Fruit fly (Drosophila melanogaster) whole organism, embryonic: ENCODE measurements around the gene CG3198.

Source experiments
- CG10959 ChIP-seq: fragments of 200-800 bp; sonication (Bioruptor generic); IDR thresholded peaks from 2 replicates; pipeline ENCODE4 v1.3.6; 2022; ENCODE audit warnings: missing biosample characterization, missing genetic modification characterization
- CG12299 ChIP-seq: fragments of 200-800 bp; sonication (Bioruptor generic); optimal IDR thresholded peaks from 2 replicates; lab custom pipeline; 2018; ENCODE audit warnings: missing biosample characterization, mild to moderate bottlenecking, missing genetic modification characterization
- CG14710 ChIP-seq: fragments of 200-800 bp; sonication (Bioruptor generic); optimal IDR thresholded peaks from 3 replicates; lab custom pipeline; 2019; ENCODE audit warnings: missing biosample characterization, mild to moderate bottlenecking, missing genetic modification characterization, moderate library complexity
- CG17385 ChIP-seq: fragments of 200-800 bp; sonication (Bioruptor generic); optimal IDR thresholded peaks from 3 replicates; lab custom pipeline; 2018; ENCODE audit warnings: missing biosample characterization, mild to moderate bottlenecking, missing genetic modification characterization
- CG18476 ChIP-seq: fragments of 200-800 bp; sonication (Bioruptor generic); optimal IDR thresholded peaks from 2 replicates; lab custom pipeline; 2016; ENCODE audit warnings: missing biosample characterization, mild to moderate bottlenecking, missing genetic modification characterization
- CG2202 ChIP-seq: fragments of 200-800 bp; sonication (Bioruptor generic); optimal IDR thresholded peaks from 2 replicates; lab custom pipeline; 2018; ENCODE audit warnings: missing biosample characterization, mild to moderate bottlenecking, missing genetic modification characterization
- CG6791 ChIP-seq: fragments of 200-800 bp; sonication (Bioruptor generic); IDR thresholded peaks from 3 replicates; pipeline ENCODE4 v1.3.6; 2022; ENCODE audit warnings: missing biosample characterization, missing genetic modification characterization; ENCODE audit not compliant: partially characterized antibody
- CkIIα-i1 ChIP-seq: fragments of 200-800 bp; sonication (Bioruptor generic); IDR thresholded peaks from 2 replicates; pipeline ENCODE4 v1.3.6; 2022; ENCODE audit warnings: missing biosample characterization, missing genetic modification characterization
- Dfd ChIP-seq, 2 experiments: fragments of >200 bp; optimal IDR thresholded peaks; 2 replicates each; lab custom pipeline; 2017; ENCODE audit warnings: missing biosample characterization in 2 of 2, missing genetic modification characterization in 2 of 2
- Dip3 ChIP-seq: fragments of 200-800 bp; sonication (Bioruptor generic); optimal IDR thresholded peaks from 3 replicates; lab custom pipeline; 2016; ENCODE audit warnings: missing biosample characterization, missing genetic modification characterization
- HmgZ ChIP-seq: fragments of 200-800 bp; sonication (Bioruptor generic); optimal IDR thresholded peaks from 2 replicates; lab custom pipeline; 2018; ENCODE audit warnings: missing biosample characterization, mild to moderate bottlenecking, missing genetic modification characterization
- Nf-YB ChIP-seq: fragments of 200-800 bp; sonication (Bioruptor generic); optimal IDR thresholded peaks from 3 replicates; lab custom pipeline; 2019; ENCODE audit warnings: missing biosample characterization, mild to moderate bottlenecking, missing genetic modification characterization, moderate library complexity
- Ptx1 ChIP-seq: fragments of 200-800 bp; sonication (Bioruptor generic); IDR thresholded peaks from 2 replicates; pipeline ENCODE4 v1.3.6; 2022; ENCODE audit warnings: missing biosample characterization, missing genetic modification characterization
- Usf ChIP-seq: fragments of 200-800 bp; sonication (Bioruptor generic); optimal IDR thresholded peaks from 2 replicates; lab custom pipeline; 2017; ENCODE audit warnings: missing genotype, missing biosample characterization, missing genetic modification characterization
- ase ChIP-seq: fragments of 200-800 bp; sonication (Bioruptor generic); IDR thresholded peaks from 3 replicates; pipeline ENCODE4 v1.3.6; 2022; ENCODE audit warnings: missing biosample characterization, missing genetic modification characterization
- caup ChIP-seq: fragments of 200-800 bp; sonication (Bioruptor generic); optimal IDR thresholded peaks from 3 replicates; lab custom pipeline; 2017; ENCODE audit warnings: missing biosample characterization, mild to moderate bottlenecking, missing genetic modification characterization, moderate library complexity; ENCODE audit not compliant: severe bottlenecking
- en ChIP-seq: fragments of 200-800 bp; sonication (Bioruptor generic); optimal IDR thresholded peaks from 2 replicates; lab custom pipeline; 2016; ENCODE audit warnings: missing biosample characterization, missing genetic modification characterization
- fd3F ChIP-seq: fragments of 200-800 bp; sonication (Bioruptor generic); optimal IDR thresholded peaks from 2 replicates; lab custom pipeline; 2018; ENCODE audit warnings: missing biosample characterization, mild to moderate bottlenecking, missing genetic modification characterization, moderate library complexity
- jumu ChIP-seq: fragments of 200-800 bp; sonication (Bioruptor generic); optimal IDR thresholded peaks from 3 replicates; lab custom pipeline; 2016; ENCODE audit warnings: missing biosample characterization, missing genetic modification characterization
- kni ChIP-seq: fragments of 200-800 bp; sonication (Bioruptor generic); optimal IDR thresholded peaks from 3 replicates; lab custom pipeline; 2017; ENCODE audit warnings: mild to moderate bottlenecking, missing biosample characterization, missing genetic modification reagents, missing genetic modification characterization
- knrl ChIP-seq: fragments of 200-800 bp; sonication (Bioruptor generic); IDR thresholded peaks from 3 replicates; pipeline ENCODE4 v1.3.6; 2022; ENCODE audit warnings: missing biosample characterization, missing genetic modification characterization; ENCODE audit not compliant: partially characterized antibody
- lilli ChIP-seq: fragments of 200-800 bp; sonication (Bioruptor generic); optimal IDR thresholded peaks from 3 replicates; lab custom pipeline; 2016; ENCODE audit warnings: missing biosample characterization, missing genetic modification characterization
- mld ChIP-seq: fragments of 200-800 bp; sonication (Bioruptor generic); IDR thresholded peaks from 3 replicates; pipeline ENCODE4 v1.3.6; 2022; ENCODE audit warnings: missing biosample characterization, missing genetic modification characterization; ENCODE audit not compliant: partially characterized antibody
- p53 ChIP-seq: fragments of 200-800 bp; sonication (Bioruptor generic); optimal IDR thresholded peaks from 2 replicates; lab custom pipeline; 2016; ENCODE audit warnings: missing biosample characterization, missing genetic modification characterization
- so ChIP-seq: fragments of 200-800 bp; sonication (Bioruptor generic); IDR thresholded peaks from 3 replicates; pipeline ENCODE4 v1.3.6; 2022; ENCODE audit warnings: missing biosample characterization, missing genetic modification characterization
- unc-4 ChIP-seq: fragments of 200-800 bp; sonication (Bioruptor generic); IDR thresholded peaks from 2 replicates; pipeline ENCODE4 v1.3.6; 2022; ENCODE audit warnings: missing biosample characterization, missing genetic modification characterization; ENCODE audit not compliant: partially characterized antibody

The CG3198 gene

dm6 chrX:6621566-6622006, 52.2 kb downstream of the CG3198 start (continued):
- TF ChIP-seq unc-4 = no peak
- TF ChIP-seq Dfd (GFP tag; optimal IDR thresholded peaks at IDR 0.05; lab: Kevin White, UChicago) = no peak
- peak; percentile 43 for TF ChIP-seq CG14710
- peak; percentile 47 for TF ChIP-seq Ptx1 (GFP tag; lab: Robert Waterston, UW)
- peak; percentile 27 for TF ChIP-seq jumu
- TF ChIP-seq en (GFP tag; lab: Kevin White, UChicago) = no peak
- no peak for TF ChIP-seq ase (GFP tag; lab: Robert Waterston, UW)
- TF ChIP-seq CG12299 (tag; lab: Kevin White, UChicago) = no peak
- TF ChIP-seq CkIIα-i1 (GFP tag; lab: Robert Waterston, UW) = no peak
- peak; percentile 60 for TF ChIP-seq lilli (GFP tag; lab: Kevin White, UChicago)
- TF ChIP-seq so (GFP tag; lab: Robert Waterston, UW) = no peak
- no peak for TF ChIP-seq mld (GFP tag; lab: Robert Waterston, UW)
- TF ChIP-seq fd3F (GFP tag; lab: Kevin White, UChicago) = no peak
- peak; percentile 10 for TF ChIP-seq Dip3
- peak; percentile 41 for TF ChIP-seq kni (GFP tag; lab: Kevin White, UChicago)
- TF ChIP-seq CG6791 (GFP tag; lab: Robert Waterston, UW) = no peak
- peak; percentile 18 for TF ChIP-seq CG17385
- no peak for TF ChIP-seq Nf-YB
- no peak for TF ChIP-seq Usf (GFP tag; lab: Kevin White, UChicago)
- peak; percentile 27 for TF ChIP-seq HmgZ
- peak; percentile 12 for TF ChIP-seq CG2202 (tag; lab: Kevin White, UChicago)
- peak; percentile 45; the same call in 1 of the 2 replicates for TF ChIP-seq CG10959 (GFP tag; lab: Robert Waterston, UW)
- TF ChIP-seq caup = peak; percentile 31
- peak; percentile 23 for TF ChIP-seq CG18476 (GFP tag; lab: Kevin White, UChicago)
- no peak for TF ChIP-seq p53 (GFP tag; lab: Kevin White, UChicago)
- TF ChIP-seq knrl (GFP tag; lab: Robert Waterston, UW) = no peak
